Worm (Caenorhabditis elegans): ENCODE measurements around the gene cku-70.

Gene cku-70

ce11 chrIII:11119176-11119853 is 35.3 kb upstream of the cku-70 start, which contains the start of the genes sup-35 and Y48A6C.4 (continued):
- no peak for TF ChIP-seq pha-4 (GFP tag; IDR thresholded peaks at IDR 0.05)
- no peak for TF ChIP-seq pha-4 (tag; optimal IDR thresholded peaks at IDR 0.05)
- no peak for TF ChIP-seq egl-43 (GFP tag; IDR thresholded peaks at IDR 0.05)
- TF ChIP-seq nhr-77 (tag; optimal IDR thresholded peaks at IDR 0.05): peak; percentile 49
- no peak for TF ChIP-seq ZK546.5 (tag; optimal IDR thresholded peaks at IDR 0.05)
- peak; percentile 78 for TF ChIP-seq rbr-2 (tag; optimal IDR thresholded peaks at IDR 0.05)
- TF ChIP-seq hlh-11 (tag; optimal IDR thresholded peaks at IDR 0.05): peak; percentile 47
- TF ChIP-seq F49E8.2 (tag; optimal IDR thresholded peaks at IDR 0.05; ENCODE audit: borderline replicate concordance): no peak
- TF ChIP-seq spr-3 (GFP tag; optimal IDR thresholded peaks at IDR 0.05): no peak
- peak; percentile 67 for TF ChIP-seq ztf-7 (tag; optimal IDR thresholded peaks at IDR 0.05)
- no peak for TF ChIP-seq lin-29 (GFP tag; IDR thresholded peaks at IDR 0.05)
- peak; percentile 63; the same call in 1 of the 2 replicates for TF ChIP-seq ceh-44 (GFP tag; IDR thresholded peaks at IDR 0.05)
- peak in 1 of 2 experiments; percentile 47 for TF ChIP-seq unc-62 (GFP tag; optimal IDR thresholded peaks at IDR 0.05 in 1 of 2)
- no peak for TF ChIP-seq unc-62 (tag; optimal IDR thresholded peaks at IDR 0.05)
- TF ChIP-seq unc-130 (GFP tag; optimal IDR thresholded peaks at IDR 0.05): peak; percentile 87
- TF ChIP-seq aly-2 (tag; optimal IDR thresholded peaks at IDR 0.05): no peak
- TF ChIP-seq tag-97 (GFP tag; IDR thresholded peaks at IDR 0.05): no peak
- TF ChIP-seq Y48G9A.11 (GFP tag; IDR thresholded peaks at IDR 0.05): no peak
- TF ChIP-seq daf-8 (GFP tag; IDR thresholded peaks at IDR 0.05): no peak
- no peak for TF ChIP-seq ama-1 (optimal IDR thresholded peaks at IDR 0.05)
- peak in 1 of 2 experiments; percentile 87 for TF ChIP-seq hif-1 (tag; optimal IDR thresholded peaks at IDR 0.05)
- no peak for TF ChIP-seq lin-1 (GFP tag; IDR thresholded peaks at IDR 0.05)
- peak in 1 of 2 experiments; percentile 87 for TF ChIP-seq lsy-2 (tag; optimal IDR thresholded peaks at IDR 0.05)
- no peak for TF ChIP-seq duxl-1 (tag; optimal IDR thresholded peaks at IDR 0.05; ENCODE audit: poor library complexity)
- no peak for TF ChIP-seq set-16 (GFP tag; IDR thresholded peaks at IDR 0.05)
- no peak for TF ChIP-seq daf-12 (tag; optimal IDR thresholded peaks at IDR 0.05)
- no peak for TF ChIP-seq egl-27 (tag; optimal IDR thresholded peaks at IDR 0.05)
- TF ChIP-seq snpc-1.2 (GFP tag; IDR thresholded peaks at IDR 0.05): no peak
- no peak for TF ChIP-seq madf-5 (GFP tag; IDR thresholded peaks at IDR 0.05)
- TF ChIP-seq hmg-1.1 (GFP tag; IDR thresholded peaks at IDR 0.05): 0 out of 2 replicates have a peak, but pooled peaks have one; percentile 42
- peak; percentile 7 for TF ChIP-seq nhr-25 (tag; optimal IDR thresholded peaks at IDR 0.05; ENCODE audit: borderline replicate concordance, insufficient read depth)
- peak; percentile 93 for TF ChIP-seq dpl-1 (GFP tag; optimal IDR thresholded peaks at IDR 0.05)
- TF ChIP-seq mdl-1 (tag; optimal IDR thresholded peaks at IDR 0.05): no peak
- TF ChIP-seq lin-13 (GFP tag; optimal IDR thresholded peaks at IDR 0.05): peak; percentile 61
- TF ChIP-seq cey-2 (tag; optimal IDR thresholded peaks at IDR 0.05; ENCODE audit: borderline replicate concordance, insufficient read depth): no peak
- TF ChIP-seq fkh-10 (GFP tag; optimal IDR thresholded peaks at IDR 0.05): peak; percentile 37
- no peak for TF ChIP-seq mxl-3 (GFP tag; optimal IDR thresholded peaks at IDR 0.05)
- TF ChIP-seq zag-1 (tag; optimal IDR thresholded peaks at IDR 0.05): no peak
- TF ChIP-seq F37D6.2 (tag; optimal IDR thresholded peaks at IDR 0.05): peak; percentile 39
- peak; percentile 58 for TF ChIP-seq nhr-11 (tag; optimal IDR thresholded peaks at IDR 0.05)
- TF ChIP-seq nhr-6 (tag; optimal IDR thresholded peaks at IDR 0.05): peak; percentile 71
- TF ChIP-seq zip-2 (tag; optimal IDR thresholded peaks at IDR 0.05): no peak
- no peak for TF ChIP-seq nhr-76 (tag; optimal IDR thresholded peaks at IDR 0.05)
- TF ChIP-seq mes-2 (tag; optimal IDR thresholded peaks at IDR 0.05; ENCODE audit: poor library complexity, severe bottlenecking): peak; percentile 96
- TF ChIP-seq ceh-82 (tag; optimal IDR thresholded peaks at IDR 0.05): no peak
- peak; percentile 48 for TF ChIP-seq aha-1 (tag)
- peak; percentile 95 for TF ChIP-seq lin-38 (GFP tag; IDR thresholded peaks at IDR 0.05)
- TF ChIP-seq F44E2.7 (GFP tag; IDR thresholded peaks at IDR 0.05): no peak
- TF ChIP-seq vab-7 (GFP tag; IDR thresholded peaks at IDR 0.05): 0 out of 2 replicates have a peak, but pooled peaks have one; percentile 40
- peak; percentile 66 for TF ChIP-seq dve-1 (tag; optimal IDR thresholded peaks at IDR 0.05; ENCODE audit: insufficient read depth)
